Worm (Caenorhabditis elegans) whole organism, young adult: Measurements from ENCODE around the gene Y49F6B.13.

ENCODE experiments used
- C17E4.6 ChIP-seq: fragments of 200-800 bp; sonication (Bioruptor generic); IDR thresholded peaks from 2 replicates; pipeline ENCODE4 v1.3.6; 2022; ENCODE audit warnings: missing genetic modification reagents, missing genetic modification characterization, missing compliant biosample characterization
- ama-1 ChIP-seq, 3 experiments: fragments of 150-350 bp in 1 of 3; sonication (generic microtip) in 2 of 3; optimal IDR thresholded peaks; 2 replicates each; lab custom pipeline; 2014 to 2018; ENCODE audit warnings: missing biosample characterization in 2 of 3, missing genetic modification characterization in 2 of 3, missing genetic modification reagents in 2 of 3
- bed-2 ChIP-seq: fragments of 200-800 bp; sonication (Bioruptor generic); IDR thresholded peaks from 2 replicates; pipeline ENCODE4 v1.3.6; 2022; ENCODE audit warnings: missing genetic modification reagents, missing genetic modification characterization, missing compliant biosample characterization
- chd-7 ChIP-seq: sonication (generic microtip); optimal IDR thresholded peaks from 2 replicates; lab custom pipeline; 2016; ENCODE audit warnings: mild to moderate bottlenecking, missing genetic modification characterization, moderate library complexity, missing compliant biosample characterization
- lir-1 ChIP-seq: fragments of 200-800 bp; sonication (Bioruptor generic); conservative IDR thresholded peaks from 2 replicates; pipeline ENCODE4 v1.3.6; 2022; ENCODE audit warnings: missing genetic modification reagents, missing genetic modification characterization, missing compliant biosample characterization
- mes-4 ChIP-seq: sonication (generic microtip); optimal IDR thresholded peaks from 2 replicates; lab custom pipeline; 2016; ENCODE audit warnings: missing genotype, missing genetic modification characterization, missing compliant biosample characterization
- nfya-1 ChIP-seq: sonication (generic microtip); optimal IDR thresholded peaks from 2 replicates; lab custom pipeline; 2017; ENCODE audit warnings: antibody characterized with exemption, missing compliant biosample characterization, missing genetic modification characterization, borderline replicate concordance; ENCODE audit not compliant: insufficient read depth
- pha-4 ChIP-seq: fragments of 150-350 bp; sonication (generic microtip); optimal IDR thresholded peaks from 2 replicates; lab custom pipeline; 2014; ENCODE audit warnings: missing biosample characterization, missing genetic modification reagents, missing genetic modification characterization
- unc-62 ChIP-seq: fragments of 150-350 bp; optimal IDR thresholded peaks from 2 replicates; lab custom pipeline; 2014; ENCODE audit warnings: missing biosample characterization, missing genetic modification reagents, missing genetic modification characterization
- xnd-1 ChIP-seq: sonication (generic microtip); optimal IDR thresholded peaks from 2 replicates; lab custom pipeline; 2016; ENCODE audit warnings: missing genotype, missing genetic modification reagents, missing genetic modification characterization, missing compliant biosample characterization
- zfh-2 ChIP-seq: fragments of 200-800 bp; sonication (Bioruptor generic); conservative IDR thresholded peaks from 2 replicates; pipeline ENCODE4 v1.3.6; 2022; ENCODE audit warnings: missing genetic modification reagents, missing genetic modification characterization, missing compliant biosample characterization
- ztf-18 ChIP-seq: sonication (generic microtip); optimal IDR thresholded peaks from 2 replicates; lab custom pipeline; 2016; ENCODE audit warnings: missing genotype, mild to moderate bottlenecking, missing genetic modification characterization, missing compliant biosample characterization

ce11 chrII:3439244-3439698, 32.2 kb downstream of the Y49F6B.13 start:
- no peak for TF ChIP-seq pha-4 (tag; lab: Kevin White, UChicago)
- peak; percentile 70 for TF ChIP-seq chd-7 (tag; lab: Kevin White, UChicago)
- TF ChIP-seq nfya-1 (tag; lab: Kevin White, UChicago): no peak
- TF ChIP-seq ama-1 (optimal IDR thresholded peaks at IDR 0.05; lab: Kevin White, UChicago): no peak
- TF ChIP-seq ama-1 (GFP tag; optimal IDR thresholded peaks at IDR 0.05; lab: Kevin White, UChicago): peak in 1 of 2 experiments; percentile 65
- TF ChIP-seq mes-4 (tag; lab: Kevin White, UChicago): peak; percentile 40
- no peak for TF ChIP-seq unc-62 (GFP tag; lab: Kevin White, UChicago)
- peak; percentile 77 for TF ChIP-seq C17E4.6 (GFP tag; lab: Robert Waterston, UW)
- peak; percentile 10 for TF ChIP-seq xnd-1
- TF ChIP-seq ztf-18 (tag; lab: Kevin White, UChicago): peak; percentile 66
- TF ChIP-seq bed-2 (GFP tag; lab: Robert Waterston, UW): no peak
- peak; percentile 92 for TF ChIP-seq zfh-2 (GFP tag; lab: Robert Waterston, UW)
- no peak for TF ChIP-seq lir-1
